Fruit fly (Drosophila melanogaster) whole organism, embryonic: ENCODE measurements around the gene CG13008.

Experiments
- Adf1 ChIP-seq: fragments of 200-800 bp; sonication (Bioruptor generic); IDR thresholded peaks from 2 replicates; pipeline ENCODE4 v1.3.6; 2022; ENCODE audit warnings: missing biosample characterization, missing genetic modification characterization
- BtbVII ChIP-seq: fragments of 200-800 bp; sonication (Bioruptor generic); optimal IDR thresholded peaks from 3 replicates; lab custom pipeline; 2017; ENCODE audit warnings: missing biosample characterization, mild to moderate bottlenecking, missing genetic modification characterization
- CG10274 ChIP-seq: fragments of 200-800 bp; sonication (Bioruptor generic); optimal IDR thresholded peaks from 3 replicates; lab custom pipeline; 2017; ENCODE audit warnings: missing biosample characterization, mild to moderate bottlenecking, missing genetic modification characterization
- CG10366 ChIP-seq: fragments of 200-800 bp; sonication (Bioruptor generic); IDR thresholded peaks from 2 replicates; pipeline ENCODE4 v1.3.6; 2022; ENCODE audit warnings: missing biosample characterization, missing genetic modification characterization
- CG11504 ChIP-seq: fragments of 200-800 bp; sonication (Bioruptor generic); optimal IDR thresholded peaks from 3 replicates; lab custom pipeline; 2019; ENCODE audit warnings: missing biosample characterization, mild to moderate bottlenecking, missing genetic modification characterization, moderate library complexity
- CG11696 ChIP-seq: fragments of 200-800 bp; sonication (Bioruptor generic); IDR thresholded peaks from 2 replicates; pipeline ENCODE4 v1.3.6; 2022; ENCODE audit warnings: missing biosample characterization, missing genetic modification characterization
- CG12219 ChIP-seq: fragments of 200-800 bp; sonication (Bioruptor generic); optimal IDR thresholded peaks from 3 replicates; lab custom pipeline; 2018; ENCODE audit warnings: missing biosample characterization, mild to moderate bottlenecking, missing genetic modification characterization
- CG12299 ChIP-seq: fragments of 200-800 bp; sonication (Bioruptor generic); optimal IDR thresholded peaks from 2 replicates; lab custom pipeline; 2018; ENCODE audit warnings: missing biosample characterization, mild to moderate bottlenecking, missing genetic modification characterization
- CG13775 ChIP-seq: fragments of 200-800 bp; sonication (Bioruptor generic); optimal IDR thresholded peaks from 3 replicates; lab custom pipeline; 2017; ENCODE audit warnings: missing biosample characterization, mild to moderate bottlenecking, missing genetic modification characterization
- CG15269 ChIP-seq: fragments of 200-800 bp; sonication (Bioruptor generic); optimal IDR thresholded peaks from 2 replicates; lab custom pipeline; 2018; ENCODE audit warnings: missing biosample characterization, mild to moderate bottlenecking, missing genetic modification characterization, moderate library complexity
- CG17385 ChIP-seq: fragments of 200-800 bp; sonication (Bioruptor generic); optimal IDR thresholded peaks from 3 replicates; lab custom pipeline; 2018; ENCODE audit warnings: missing biosample characterization, mild to moderate bottlenecking, missing genetic modification characterization
- CG17802 ChIP-seq: fragments of 200-800 bp; sonication (Bioruptor generic); optimal IDR thresholded peaks from 2 replicates; lab custom pipeline; 2018; ENCODE audit warnings: missing biosample characterization, mild to moderate bottlenecking, missing genetic modification characterization, moderate library complexity
- CG18262 ChIP-seq: fragments of 200-800 bp; optimal IDR thresholded peaks from 3 replicates; lab custom pipeline; 2019; ENCODE audit warnings: missing biosample characterization, mild to moderate bottlenecking, missing genetic modification characterization, moderate library complexity
- CG30020 ChIP-seq: fragments of 200-800 bp; optimal IDR thresholded peaks from 2 replicates; lab custom pipeline; 2019; ENCODE audit warnings: missing biosample characterization, mild to moderate bottlenecking, missing genetic modification characterization, moderate library complexity
- CG3065 ChIP-seq: fragments of 200-800 bp; sonication (Bioruptor generic); optimal IDR thresholded peaks from 2 replicates; lab custom pipeline; 2016; ENCODE audit warnings: missing biosample characterization, missing genetic modification characterization
- CG31224 ChIP-seq: fragments of 200-800 bp; sonication (Bioruptor generic); IDR thresholded peaks from 2 replicates; pipeline ENCODE4 v1.3.6; 2022; ENCODE audit warnings: missing biosample characterization, missing genetic modification characterization
- CG31388 ChIP-seq: fragments of 200-800 bp; sonication (Bioruptor generic); optimal IDR thresholded peaks from 2 replicates; lab custom pipeline; 2016; ENCODE audit warnings: missing biosample characterization, missing genetic modification characterization
- CG4730 ChIP-seq: fragments of 200-800 bp; sonication (Bioruptor generic); IDR thresholded peaks from 2 replicates; pipeline ENCODE4 v1.3.6; 2022; ENCODE audit warnings: missing biosample characterization, missing genetic modification characterization
- CG4820 ChIP-seq: fragments of 200-800 bp; sonication (Bioruptor generic); optimal IDR thresholded peaks from 3 replicates; lab custom pipeline; 2016; ENCODE audit warnings: missing biosample characterization, missing genetic modification characterization
- CG5245 ChIP-seq: fragments of 200-800 bp; sonication (Bioruptor generic); optimal IDR thresholded peaks from 3 replicates; lab custom pipeline; 2016; ENCODE audit warnings: missing biosample characterization, missing genetic modification characterization
- CG6689 ChIP-seq: fragments of 200-800 bp; sonication (Bioruptor generic); IDR thresholded peaks from 2 replicates; pipeline ENCODE4 v1.3.6; 2022; ENCODE audit warnings: missing biosample characterization, missing genetic modification characterization
- CG6854 ChIP-seq: fragments of 200-800 bp; sonication (Bioruptor generic); optimal IDR thresholded peaks from 3 replicates; lab custom pipeline; 2017; ENCODE audit warnings: missing biosample characterization, mild to moderate bottlenecking, missing genetic modification characterization
- CG7987 ChIP-seq: fragments of 200-800 bp; sonication (Bioruptor generic); optimal IDR thresholded peaks from 2 replicates; lab custom pipeline; 2018; ENCODE audit warnings: missing biosample characterization, mild to moderate bottlenecking, missing genetic modification characterization, moderate library complexity
- CG8290 ChIP-seq, 3 experiments: fragments of 200-800 bp; sonication (Bioruptor generic); optimal IDR thresholded peaks; 2 replicates each; lab custom pipeline; 2016 to 2019; ENCODE audit warnings: missing biosample characterization in 3 of 3, missing genetic modification characterization in 3 of 3, mild to moderate bottlenecking in 2 of 3, moderate library complexity in 1 of 3
- CoRest ChIP-seq: fragments of 200-800 bp; sonication (Bioruptor generic); optimal IDR thresholded peaks from 3 replicates; lab custom pipeline; 2018; ENCODE audit warnings: missing biosample characterization, mild to moderate bottlenecking, missing genetic modification characterization, moderate library complexity
- D19A ChIP-seq: fragments of 200-800 bp; optimal IDR thresholded peaks from 3 replicates; lab custom pipeline; 2019; ENCODE audit warnings: missing biosample characterization, mild to moderate bottlenecking, missing genetic modification characterization, moderate library complexity
- HLH54F ChIP-seq: fragments of 200-800 bp; sonication (Bioruptor generic); optimal IDR thresholded peaks from 3 replicates; lab custom pipeline; 2016; ENCODE audit warnings: missing biosample characterization, missing genetic modification characterization
- NFAT ChIP-seq: fragments of 200-800 bp; sonication (Bioruptor generic); IDR thresholded peaks from 2 replicates; pipeline ENCODE4 v1.3.6; 2022; ENCODE audit warnings: missing biosample characterization, missing genetic modification characterization
- NfI ChIP-seq: fragments of 200-800 bp; sonication (Bioruptor generic); optimal IDR thresholded peaks from 3 replicates; lab custom pipeline; 2018; ENCODE audit warnings: missing biosample characterization, mild to moderate bottlenecking, missing genetic modification characterization, moderate library complexity
- Ptx1 ChIP-seq: fragments of 200-800 bp; sonication (Bioruptor generic); IDR thresholded peaks from 2 replicates; pipeline ENCODE4 v1.3.6; 2022; ENCODE audit warnings: missing biosample characterization, missing genetic modification characterization
- Taf1 ChIP-seq: fragments of 200-800 bp; sonication (Bioruptor generic); IDR thresholded peaks from 2 replicates; pipeline ENCODE4 v1.3.6; 2022; ENCODE audit warnings: missing biosample characterization, missing genetic modification characterization
- YL-1 ChIP-seq: fragments of 200-800 bp; sonication (Bioruptor generic); optimal IDR thresholded peaks from 3 replicates; lab custom pipeline; 2017; ENCODE audit warnings: missing biosample characterization, mild to moderate bottlenecking, missing genetic modification characterization
- ara ChIP-seq: fragments of 200-800 bp; sonication (Bioruptor generic); IDR thresholded peaks from 2 replicates; pipeline ENCODE4 v1.3.6; 2022; ENCODE audit warnings: missing biosample characterization, missing genetic modification characterization
- chinmo ChIP-seq: fragments of 200-800 bp; sonication (Bioruptor generic); IDR thresholded peaks from 4 replicates; pipeline ENCODE4 v1.3.6; 2022; ENCODE audit warnings: missing biosample characterization, missing genetic modification characterization; ENCODE audit not compliant: partially characterized antibody
- ci ChIP-seq: fragments of 200-800 bp; sonication (Bioruptor generic); IDR thresholded peaks from 3 replicates; pipeline ENCODE4 v1.3.6; 2022; ENCODE audit warnings: missing biosample characterization, missing genetic modification characterization
- ftz-f1 ChIP-seq: fragments of 200-800 bp; sonication (Bioruptor generic); optimal IDR thresholded peaks from 2 replicates; lab custom pipeline; 2016; ENCODE audit warnings: missing biosample characterization, missing genetic modification characterization
- gcm ChIP-seq: fragments of 200-800 bp; sonication (Bioruptor generic); optimal IDR thresholded peaks from 2 replicates; lab custom pipeline; 2019; ENCODE audit warnings: missing biosample characterization, mild to moderate bottlenecking, missing genetic modification characterization, moderate library complexity
- knrl ChIP-seq: fragments of 200-800 bp; sonication (Bioruptor generic); IDR thresholded peaks from 3 replicates; pipeline ENCODE4 v1.3.6; 2022; ENCODE audit warnings: missing biosample characterization, missing genetic modification characterization; ENCODE audit not compliant: partially characterized antibody
- oc ChIP-seq: fragments of 200-800 bp; sonication (Bioruptor generic); optimal IDR thresholded peaks from 2 replicates; lab custom pipeline; 2018; ENCODE audit warnings: missing biosample characterization, mild to moderate bottlenecking, missing genetic modification characterization, moderate library complexity
- peb ChIP-seq: fragments of 200-800 bp; sonication (Bioruptor generic); IDR thresholded peaks from 2 replicates; pipeline ENCODE4 v1.3.6; 2022; ENCODE audit warnings: missing biosample characterization, missing genetic modification characterization
- pum ChIP-seq: fragments of 200-800 bp; sonication (Bioruptor generic); optimal IDR thresholded peaks from 2 replicates; lab custom pipeline; 2016; ENCODE audit warnings: missing biosample characterization, missing genetic modification characterization
- sisA ChIP-seq: fragments of 200-800 bp; sonication (Bioruptor generic); IDR thresholded peaks from 2 replicates; pipeline ENCODE4 v1.3.6; 2022; ENCODE audit warnings: missing biosample characterization, missing genetic modification characterization
- slbo ChIP-seq: fragments of 200-800 bp; sonication (Bioruptor generic); IDR thresholded peaks from 2 replicates; pipeline ENCODE4 v1.3.6; 2022; ENCODE audit warnings: missing biosample characterization, missing genetic modification characterization
- slou ChIP-seq: fragments of 200-800 bp; sonication (Bioruptor generic); optimal IDR thresholded peaks from 3 replicates; lab custom pipeline; 2016; ENCODE audit warnings: missing biosample characterization, missing genetic modification characterization
- stwl ChIP-seq: fragments of 200-800 bp; sonication (Bioruptor generic); optimal IDR thresholded peaks from 3 replicates; lab custom pipeline; 2018; ENCODE audit warnings: missing biosample characterization, mild to moderate bottlenecking, missing genetic modification characterization, moderate library complexity
- tgo ChIP-seq: fragments of 200-800 bp; sonication (Bioruptor generic); IDR thresholded peaks from 3 replicates; pipeline ENCODE4 v1.3.6; 2022; ENCODE audit warnings: missing biosample characterization, missing genetic modification characterization
- trem ChIP-seq: fragments of 200-800 bp; optimal IDR thresholded peaks from 3 replicates; lab custom pipeline; 2019; ENCODE audit warnings: missing biosample characterization, mild to moderate bottlenecking, missing genetic modification characterization, moderate library complexity
- wor ChIP-seq: fragments of 200-800 bp; sonication (Bioruptor generic); IDR thresholded peaks from 2 replicates; pipeline ENCODE4 v1.3.6; 2022; ENCODE audit warnings: missing biosample characterization, missing genetic modification characterization

Gene CG13008

DNA sequence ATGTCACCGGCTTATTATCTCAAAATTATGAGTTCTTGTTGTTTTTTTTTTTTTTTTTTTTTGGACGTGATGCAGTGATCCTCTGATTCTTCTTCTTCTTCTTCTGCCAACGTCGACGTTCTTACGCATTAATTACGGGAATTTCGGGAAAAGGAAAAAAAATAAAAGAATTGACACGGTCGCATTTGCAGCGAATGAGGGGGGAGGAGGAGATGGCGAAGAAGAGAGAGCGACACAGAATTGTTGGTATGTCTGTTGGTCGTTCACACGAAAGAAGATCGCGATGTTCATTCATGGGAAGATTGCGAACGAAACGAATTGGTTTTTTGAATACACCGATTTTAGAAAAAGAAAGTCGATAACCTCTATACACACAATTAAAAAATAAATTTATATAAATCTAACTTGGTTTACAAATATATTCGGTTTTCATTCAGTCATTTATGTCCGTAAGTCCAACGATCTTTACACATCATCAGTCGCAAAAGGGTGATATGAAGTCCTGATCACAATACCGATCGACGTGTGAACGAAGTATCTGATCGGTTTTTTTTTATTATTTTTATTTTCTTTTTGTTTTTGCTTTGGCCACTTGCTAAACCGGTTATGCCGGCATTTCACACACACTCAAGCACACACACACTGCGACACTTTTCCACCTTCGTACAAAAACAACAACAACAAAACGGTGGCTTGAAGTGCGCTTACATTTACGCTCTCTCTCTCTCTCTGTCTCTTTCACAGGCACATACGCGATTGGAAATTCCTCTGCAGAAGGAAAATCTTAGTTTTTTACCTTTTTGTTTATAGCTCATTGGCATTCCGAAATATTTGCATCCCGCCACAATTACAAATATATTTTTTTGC lies 39.8 kb downstream of the CG13008 start (continued):
- TF ChIP-seq CG12219 (GFP tag; lab: Kevin White, UChicago): peak; percentile 75
- TF ChIP-seq CG10274 (GFP tag; lab: Kevin White, UChicago): peak; percentile 29
- TF ChIP-seq CG31388 (GFP tag; lab: Kevin White, UChicago): no peak
- no peak for TF ChIP-seq ftz-f1 (GFP tag; lab: Kevin White, UChicago)
- peak; percentile 80 for TF ChIP-seq CG11504 (tag; lab: Kevin White, UChicago)
- peak; percentile 26; the same call in 1 of the 2 replicates for TF ChIP-seq wor (GFP tag; lab: Robert Waterston, UW)
- TF ChIP-seq knrl: no peak
- TF ChIP-seq NFAT (GFP tag; lab: Robert Waterston, UW): no peak
- TF ChIP-seq Adf1 (GFP tag; lab: Robert Waterston, UW): no peak
- TF ChIP-seq gcm (GFP tag; lab: Kevin White, UChicago): peak; percentile 77
- peak; percentile 39 for TF ChIP-seq CG10366 (GFP tag; lab: Robert Waterston, UW)
- TF ChIP-seq CoRest: peak; percentile 85
- TF ChIP-seq CG18262 (tag; lab: Kevin White, UChicago): peak; percentile 87
- TF ChIP-seq YL-1 (GFP tag; lab: Kevin White, UChicago): peak; percentile 4
- peak; percentile 17 for TF ChIP-seq HLH54F (GFP tag; lab: Kevin White, UChicago)
- peak; percentile 58 for TF ChIP-seq CG8290 (GFP tag; optimal IDR thresholded peaks at IDR 0.05; lab: Kevin White, UChicago)
- peak in 1 of 2 experiments; percentile 36 for TF ChIP-seq CG8290 (tag; optimal IDR thresholded peaks at IDR 0.05; lab: Kevin White, UChicago)
- TF ChIP-seq CG7987 (GFP tag; lab: Kevin White, UChicago): peak; percentile 2
- peak; percentile 37 for TF ChIP-seq oc
- peak; percentile 48 for TF ChIP-seq CG30020 (tag; lab: Kevin White, UChicago)
- peak; percentile 75 for TF ChIP-seq BtbVII
- peak; percentile 9 for TF ChIP-seq CG3065 (GFP tag; lab: Kevin White, UChicago)
- no peak for TF ChIP-seq stwl (tag; lab: Kevin White, UChicago)
- TF ChIP-seq chinmo (GFP tag; lab: Robert Waterston, UW): 0 out of 4 replicates have a peak, but pooled peaks have one; percentile 14
- TF ChIP-seq CG11696 (GFP tag; lab: Robert Waterston, UW): peak; percentile 15; the same call in 1 of the 2 replicates
- peak; percentile 69 for TF ChIP-seq NfI (GFP tag; lab: Kevin White, UChicago)
- TF ChIP-seq CG17385 (GFP tag; lab: Kevin White, UChicago): peak; percentile 68
- TF ChIP-seq Taf1 (GFP tag; lab: Robert Waterston, UW): no peak
- TF ChIP-seq CG5245 (GFP tag; lab: Kevin White, UChicago): no peak
- TF ChIP-seq trem (tag; lab: Kevin White, UChicago): peak; percentile 68
- peak; percentile 50 for TF ChIP-seq CG6854 (GFP tag; lab: Kevin White, UChicago)
- TF ChIP-seq ara: peak; percentile 53; the same call in 1 of the 2 replicates
- peak; percentile 99 for TF ChIP-seq CG4820 (GFP tag; lab: Kevin White, UChicago)
- TF ChIP-seq CG17802 (tag; lab: Kevin White, UChicago): no peak
- peak; percentile 81 for TF ChIP-seq CG15269 (tag; lab: Kevin White, UChicago)
- peak; percentile 70 for TF ChIP-seq CG13775 (GFP tag; lab: Kevin White, UChicago)
- TF ChIP-seq pum: peak; percentile 7
- TF ChIP-seq Ptx1: peak; percentile 61
- 0 out of 2 replicates have a peak, but pooled peaks have one; percentile 20 for TF ChIP-seq CG31224 (GFP tag; lab: Robert Waterston, UW)
- TF ChIP-seq slbo: peak; percentile 42; the same call in 1 of the 2 replicates
- TF ChIP-seq peb (GFP tag; lab: Robert Waterston, UW): 0 out of 2 replicates have a peak, but pooled peaks have one; percentile 19
- peak; percentile 35 for TF ChIP-seq CG4730
- TF ChIP-seq tgo (GFP tag; lab: Robert Waterston, UW): peak; percentile 47; the same call in 1 of the 3 replicates
- TF ChIP-seq CG12299 (tag; lab: Kevin White, UChicago): peak; percentile 67
- TF ChIP-seq sisA: no peak
- peak; percentile 60; the same call in 1 of the 3 replicates for TF ChIP-seq ci (GFP tag; lab: Robert Waterston, UW)
- TF ChIP-seq D19A: peak; percentile 80
- peak; percentile 18 for TF ChIP-seq slou (GFP tag; lab: Kevin White, UChicago)
- peak; percentile 75 for TF ChIP-seq CG6689
